Worm (Caenorhabditis elegans) whole organism, L4 larva: Measurements from ENCODE around the gene C06E2.5.

Experiments used
- T20F7.1 ChIP-seq: fragments of 200-800 bp; sonication (Bioruptor generic); optimal IDR thresholded peaks from 2 replicates; lab custom pipeline; 2018; ENCODE audit warnings: mild to moderate bottlenecking, missing genetic modification characterization, missing compliant biosample characterization
- Y75B8A.6 ChIP-seq: fragments of 200-800 bp; sonication (Bioruptor generic); IDR thresholded peaks from 2 replicates; pipeline ENCODE4 v1.3.6; 2022; ENCODE audit warnings: missing genetic modification reagents, missing genetic modification characterization, missing compliant biosample characterization
- ZK546.5 ChIP-seq, 2 experiments: sonication (generic microtip); optimal IDR thresholded peaks; 2 replicates each; lab custom pipeline; 2017; ENCODE audit warnings: missing biosample characterization in 2 of 2, missing genetic modification characterization in 2 of 2
- ceh-20 ChIP-seq: fragments of 200-800 bp; sonication (Bioruptor generic); IDR thresholded peaks from 2 replicates; pipeline ENCODE4 v1.3.6; 2022; ENCODE audit warnings: missing genetic modification reagents, missing genetic modification characterization, missing compliant biosample characterization
- ceh-28 ChIP-seq: fragments of 150-350 bp; optimal IDR thresholded peaks from 2 replicates; lab custom pipeline; 2014; ENCODE audit warnings: missing biosample characterization, missing genetic modification reagents, missing genetic modification characterization
- ceh-32 ChIP-seq: sonication (generic microtip); optimal IDR thresholded peaks from 2 replicates; lab custom pipeline; 2016; ENCODE audit warnings: mild to moderate bottlenecking, missing genetic modification characterization, missing compliant biosample characterization; ENCODE audit not compliant: poor library complexity
- ceh-62 ChIP-seq: sonication (generic microtip); optimal IDR thresholded peaks from 2 replicates; lab custom pipeline; 2017; ENCODE audit warnings: missing biosample characterization, missing genetic modification characterization
- ctbp-1 ChIP-seq: fragments of 200-800 bp; sonication (Bioruptor generic); IDR thresholded peaks from 2 replicates; pipeline ENCODE4 v1.3.6; 2022; ENCODE audit warnings: missing genetic modification reagents, missing genetic modification characterization, missing compliant biosample characterization
- daf-12 ChIP-seq: fragments of 150-350 bp; optimal IDR thresholded peaks from 2 replicates; lab custom pipeline; 2014; ENCODE audit warnings: missing biosample characterization, missing genetic modification reagents, missing genetic modification characterization
- daf-8 ChIP-seq: fragments of 200-800 bp; sonication (Bioruptor generic); IDR thresholded peaks from 2 replicates; pipeline ENCODE4 v1.3.6; 2022; ENCODE audit warnings: missing genetic modification characterization, missing compliant biosample characterization
- dmd-6 ChIP-seq: fragments of 200-800 bp; sonication (Bioruptor generic); IDR thresholded peaks from 2 replicates; pipeline ENCODE4 v1.3.6; 2022; ENCODE audit warnings: missing genetic modification reagents, missing genetic modification characterization, missing compliant biosample characterization
- dpl-1 ChIP-seq: fragments of 150-350 bp; optimal IDR thresholded peaks from 2 replicates; lab custom pipeline; 2014; ENCODE audit warnings: missing biosample characterization, missing genetic modification reagents, missing genetic modification characterization
- dve-1 ChIP-seq: sonication (generic microtip); optimal IDR thresholded peaks from 2 replicates; lab custom pipeline; 2017; ENCODE audit warnings: antibody characterized with exemption, mild to moderate bottlenecking, missing genetic modification characterization, missing compliant biosample characterization; ENCODE audit not compliant: insufficient read depth
- egl-43 ChIP-seq: fragments of 200-800 bp; sonication (Bioruptor generic); IDR thresholded peaks from 2 replicates; pipeline ENCODE4 v1.3.6; 2022; ENCODE audit warnings: missing genetic modification reagents, missing genetic modification characterization, missing compliant biosample characterization
- fos-1 ChIP-seq: fragments of 150-350 bp; optimal IDR thresholded peaks from 2 replicates; lab custom pipeline; 2014; ENCODE audit warnings: missing biosample characterization, missing genetic modification characterization
- gei-8 ChIP-seq: fragments of 200-800 bp; sonication (Bioruptor generic); optimal IDR thresholded peaks from 2 replicates; lab custom pipeline; 2018; ENCODE audit warnings: mild to moderate bottlenecking, missing genetic modification characterization, missing compliant biosample characterization
- hlh-30 ChIP-seq: sonication (generic microtip); optimal IDR thresholded peaks from 2 replicates; lab custom pipeline; 2017; ENCODE audit warnings: antibody characterized with exemption, mild to moderate bottlenecking, missing genetic modification characterization, missing compliant biosample characterization; ENCODE audit not compliant: insufficient read depth
- lim-7 ChIP-seq: fragments of 200-800 bp; sonication (Bioruptor generic); IDR thresholded peaks from 2 replicates; pipeline ENCODE4 v1.3.6; 2022; ENCODE audit warnings: missing genetic modification characterization, missing compliant biosample characterization
- lin-13 ChIP-seq: fragments of 150-350 bp; optimal IDR thresholded peaks from 2 replicates; lab custom pipeline; 2014; ENCODE audit warnings: missing biosample characterization, missing genetic modification reagents, missing genetic modification characterization
- madf-5 ChIP-seq, 2 experiments: fragments of 200-800 bp; sonication (Bioruptor generic); IDR thresholded peaks; 2 replicates each; pipeline ENCODE4 v1.3.6; 2022; ENCODE audit warnings: missing compliant biosample characterization in 2 of 2, missing genetic modification characterization in 2 of 2
- mdl-1 ChIP-seq, 2 experiments: fragments of 150-350 bp in 1 of 2; sonication (generic microtip) in 1 of 2; optimal IDR thresholded peaks; 2 replicates each; lab custom pipeline; 2014 to 2017; ENCODE audit warnings: missing biosample characterization in 2 of 2, missing genetic modification characterization in 2 of 2
- mep-1 ChIP-seq: fragments of 150-350 bp; sonication (generic microtip); optimal IDR thresholded peaks from 3 replicates; lab custom pipeline; 2014; ENCODE audit warnings: missing biosample characterization, missing genetic modification characterization
- mxl-3 ChIP-seq: fragments of 200-800 bp; sonication (Bioruptor generic); optimal IDR thresholded peaks from 2 replicates; lab custom pipeline; 2018; ENCODE audit warnings: mild to moderate bottlenecking, missing genetic modification characterization, missing compliant biosample characterization
- nhr-11 ChIP-seq: fragments of 150-350 bp; optimal IDR thresholded peaks from 2 replicates; lab custom pipeline; 2014; ENCODE audit warnings: missing biosample characterization, missing genetic modification characterization
- nhr-41 ChIP-seq: fragments of 200-800 bp; sonication (Bioruptor generic); IDR thresholded peaks from 2 replicates; pipeline ENCODE4 v1.3.6; 2022; ENCODE audit warnings: missing genetic modification reagents, missing genetic modification characterization, missing compliant biosample characterization
- nhr-6 ChIP-seq: fragments of 150-350 bp; optimal IDR thresholded peaks from 2 replicates; lab custom pipeline; 2014; ENCODE audit warnings: missing biosample characterization, missing genetic modification characterization
- pha-4 ChIP-seq, 2 experiments: fragments of 150-350 bp in 1 of 2; fragments of 200-800 bp in 1 of 2; sonication (Bioruptor generic) in 1 of 2; IDR thresholded peaks in 1 of 2; optimal IDR thresholded peaks in 1 of 2; 2 replicates each; pipeline versions ENCODE4 v1.3.6 to Lab custom; 2014 to 2022; ENCODE audit warnings: missing genetic modification characterization in 2 of 2, missing genetic modification reagents in 2 of 2, missing biosample characterization in 1 of 2, missing compliant biosample characterization in 1 of 2
- sdz-12 ChIP-seq: fragments of 200-800 bp; sonication (Bioruptor generic); optimal IDR thresholded peaks from 2 replicates; lab custom pipeline; 2018; ENCODE audit warnings: mild to moderate bottlenecking, missing genetic modification characterization, missing compliant biosample characterization
- spr-3 ChIP-seq: fragments of 200-800 bp; sonication (Bioruptor generic); optimal IDR thresholded peaks from 2 replicates; lab custom pipeline; 2018; ENCODE audit warnings: mild to moderate bottlenecking, missing genetic modification characterization, missing compliant biosample characterization
- unc-62 ChIP-seq, 3 experiments: fragments of 150-350 bp in 1 of 3; sonication (generic microtip); optimal IDR thresholded peaks in 2 of 3; peaks in 1 of 3; 1 replicate in 1 of 3; 2 replicates in 2 of 3; lab custom pipeline; 2014 to 2017; ENCODE audit warnings: missing biosample characterization in 3 of 3, missing genetic modification characterization in 3 of 3, missing genetic modification reagents in 3 of 3, missing genotype in 1 of 3
- zfp-2 ChIP-seq: sonication (generic microtip); optimal IDR thresholded peaks from 2 replicates; lab custom pipeline; 2016; ENCODE audit warnings: mild to moderate bottlenecking, missing genetic modification characterization, missing compliant biosample characterization
- zfp-3 ChIP-seq: fragments of 200-800 bp; sonication (Bioruptor generic); conservative IDR thresholded peaks from 2 replicates; pipeline ENCODE4 v1.3.6; 2022; ENCODE audit warnings: missing genetic modification reagents, missing genetic modification characterization, missing compliant biosample characterization

C06E2.5 gene

DNA sequence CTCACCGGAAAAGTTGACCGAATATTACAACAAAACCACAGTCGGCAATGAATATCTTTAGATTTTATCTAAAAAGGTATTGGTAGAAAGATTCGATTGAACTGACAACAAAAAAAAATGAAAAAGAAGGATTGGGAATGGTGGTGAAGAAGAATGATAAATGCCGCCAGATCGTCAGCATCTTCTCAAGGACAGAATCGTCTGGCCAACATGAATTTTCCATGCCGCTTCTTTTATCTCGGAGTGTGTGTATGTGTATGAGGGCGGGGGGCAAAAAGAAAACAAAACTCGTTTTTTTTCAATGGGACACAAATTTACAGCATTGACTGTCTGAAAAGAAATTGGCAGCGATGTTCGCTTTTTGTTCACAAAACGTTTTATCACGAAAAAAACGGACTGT lies 18.1 kb upstream of the C06E2.5 start:
- TF ChIP-seq daf-8 (GFP tag; lab: Robert Waterston, UW) (no peak), zfp-2 (tag; lab: Kevin White, UChicago) (no peak), mxl-3 (peak; percentile 47), ceh-62 (tag; lab: Kevin White, UChicago) (no peak), lim-7 (GFP tag; lab: Robert Waterston, UW) (no peak)

- no peak for TF ChIP-seq fos-1 (tag; lab: Kevin White, UChicago)
- no peak for TF ChIP-seq daf-12 (tag; lab: Kevin White, UChicago)
- TF ChIP-seq gei-8 (GFP tag; lab: Kevin White, UChicago) = no peak
- TF ChIP-seq ctbp-1 (GFP tag; lab: Robert Waterston, UW) = no peak
- no peak for TF ChIP-seq dve-1
- TF ChIP-seq lin-13 = no peak
- no peak for TF ChIP-seq ceh-28 (tag; lab: Kevin White, UChicago)
- no peak for TF ChIP-seq zfp-3 (GFP tag; lab: Robert Waterston, UW)
- TF ChIP-seq dmd-6 = no peak
- TF ChIP-seq spr-3 (GFP tag; lab: Kevin White, UChicago) = no peak
- TF ChIP-seq sdz-12 (GFP tag; lab: Kevin White, UChicago) = no peak
- no peak for TF ChIP-seq pha-4 (GFP tag; IDR thresholded peaks at IDR 0.05; lab: Robert Waterston, UW)
- TF ChIP-seq pha-4 (tag; optimal IDR thresholded peaks at IDR 0.05; lab: Kevin White, UChicago) = no peak
- TF ChIP-seq ceh-20 = no peak
- TF ChIP-seq nhr-41 (GFP tag; lab: Robert Waterston, UW) = no peak
Observed at ce11 chrX:8874748-8875147, 17.0 kb upstream of the C06E2.5 start, which contains the start of gene C06E2.1. TSS of gene C06E2.1 (minus strand) at chrX:8874848.

ce11 chrX:8869112-8869675 lies 11.4 kb upstream of the C06E2.5 start, which contains the start of the genes ubc-22 and ubc-21:
TSS of gene ubc-22 (minus strand) at chrX:8869162.
TSS of gene ubc-21 (plus strand) at chrX:8869625.
- TF ChIP-seq gei-8 (GFP tag; lab: Kevin White, UChicago) (no peak), dpl-1 (GFP tag; lab: Kevin White, UChicago) (peak; percentile 13), hlh-30 (tag; lab: Kevin White, UChicago) (peak; percentile 20), T20F7.1 (peak; percentile 5), mdl-1 (tag; optimal IDR thresholded peaks at IDR 0.05; lab: Kevin White, UChicago) (peak in 1 of 2 experiments; percentile 67), unc-62 (GFP tag; optimal IDR thresholded peaks at IDR 0.05 in 1 of 2; lab: Kevin White, UChicago) (peak in 1 of 2 experiments; percentile 3), unc-62 (tag; optimal IDR thresholded peaks at IDR 0.05; lab: Kevin White, UChicago) (no peak), madf-5 (GFP tag; IDR thresholded peaks at IDR 0.05; lab: Robert Waterston, UW) (no peak)

DNA sequence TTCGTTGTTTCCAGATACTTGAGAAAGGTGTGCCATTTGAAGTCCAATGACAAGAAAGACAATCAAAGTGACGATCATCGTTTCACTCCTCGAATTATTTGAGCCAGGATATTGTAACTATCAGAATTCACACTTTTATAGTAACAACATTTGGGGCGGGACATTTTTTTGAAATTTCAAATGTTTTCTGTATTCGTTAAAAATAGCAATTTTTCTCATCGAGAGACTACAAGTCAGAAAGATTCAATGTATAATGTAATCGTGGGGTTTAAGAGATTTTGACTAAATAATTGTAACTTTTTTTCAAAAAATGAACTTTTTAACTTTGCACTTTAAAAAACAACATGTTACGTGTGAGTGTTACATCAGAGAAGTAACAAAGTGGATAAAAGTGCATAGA lies 8.8 kb upstream of the C06E2.5 start, which contains the start of gene ins-9:
Gene ins-9 (minus strand): TSS at position 101 of the 400 bp plus-strand sequence.
- TF ChIP-seq ZK546.5 (tag; optimal IDR thresholded peaks at IDR 0.05; lab: Kevin White, UChicago) (no peak), nhr-6 (no peak), hlh-30 (tag; lab: Kevin White, UChicago) (no peak), dpl-1 (GFP tag; lab: Kevin White, UChicago) (no peak), nhr-11 (tag; lab: Kevin White, UChicago) (no peak), mep-1 (tag; lab: Kevin White, UChicago) (no peak), egl-43 (no peak), Y75B8A.6 (GFP tag; lab: Robert Waterston, UW) (no peak), ceh-32 (tag; lab: Kevin White, UChicago) (no peak)
